Worm (Caenorhabditis elegans): ENCODE data around the gene ZC15.1.

ce11 chrV:20279811-20280317, 26.0 kb upstream of the ZC15.1 start, which contains the start of gene pqn-94:
- no peak for TF ChIP-seq zim-3 (tag; optimal IDR thresholded peaks at IDR 0.05)
- TF ChIP-seq unc-62 (GFP tag; optimal IDR thresholded peaks at IDR 0.05), result no peak
- no peak for TF ChIP-seq die-1 (tag; optimal IDR thresholded peaks at IDR 0.05)
- TF ChIP-seq ets-4 (GFP tag; optimal IDR thresholded peaks at IDR 0.05), result no peak

Data from whole organism, young adult.